Fruit fly (Drosophila melanogaster): ENCODE results near the gene mtd.

The mtd gene

DNA sequence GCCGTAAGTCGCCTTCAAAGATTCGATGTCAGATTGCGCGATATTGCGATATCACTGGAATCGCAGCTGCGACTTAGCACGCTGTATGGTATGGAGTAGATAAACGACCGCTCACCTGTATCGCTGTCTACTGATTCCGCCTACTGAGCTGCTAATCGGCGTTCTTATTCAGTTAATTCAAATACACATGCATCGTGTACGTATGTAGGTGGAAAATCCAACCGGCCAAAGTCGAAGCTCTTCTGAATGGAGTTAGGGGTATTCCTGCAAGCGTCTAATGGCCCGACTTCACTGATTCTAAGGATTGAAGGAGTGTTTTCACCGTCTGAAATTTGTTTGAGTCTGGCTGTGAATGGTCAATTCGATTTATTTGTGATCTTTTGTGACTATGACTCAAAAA is 127.1 kb downstream of the mtd start, which contains the start of gene CG2604:
Gene CG2604 (minus strand): TSS at position 231 of the 400 bp plus-strand sequence.
- TF ChIP-seq CG9139 (GFP tag; optimal IDR thresholded peaks at IDR 0.05): no peak
- TF ChIP-seq CG16779 (tag; optimal IDR thresholded peaks at IDR 0.05): no peak
- TF ChIP-seq CG1621 (tag; optimal IDR thresholded peaks at IDR 0.05): peak; percentile 31
- peak in 1 of 2 experiments; percentile 72 for TF ChIP-seq ss (GFP tag; optimal IDR thresholded peaks at IDR 0.05)
- peak; percentile 67 for TF ChIP-seq dac (GFP tag; optimal IDR thresholded peaks at IDR 0.05)
- peak; percentile 9 for TF ChIP-seq Ets96B (tag; optimal IDR thresholded peaks at IDR 0.05)
- no peak for TF ChIP-seq CG8119 (GFP tag; IDR thresholded peaks at IDR 0.05)
- peak; percentile 29 for TF ChIP-seq esn (GFP tag; optimal IDR thresholded peaks at IDR 0.05)
- peak; percentile 56 for TF ChIP-seq CG6808 (GFP tag; optimal IDR thresholded peaks at IDR 0.05)
- peak; percentile 33 for TF ChIP-seq Sox14 (GFP tag; optimal IDR thresholded peaks at IDR 0.05)
- TF ChIP-seq CG6854 (GFP tag; optimal IDR thresholded peaks at IDR 0.05): peak; percentile 64
- peak; percentile 38 for TF ChIP-seq CG3032 (tag; optimal IDR thresholded peaks at IDR 0.05)
- peak; percentile 1 for TF ChIP-seq lz (GFP tag; optimal IDR thresholded peaks at IDR 0.05)
- TF ChIP-seq pdm3 (GFP tag; optimal IDR thresholded peaks at IDR 0.05): no peak
- no peak for TF ChIP-seq CG32006 (GFP tag; optimal IDR thresholded peaks at IDR 0.05)
- peak in 1 of 2 experiments; percentile 3 for TF ChIP-seq salr (GFP tag; optimal IDR thresholded peaks at IDR 0.05)
- peak; percentile 23 for TF ChIP-seq CG31627 (GFP tag; optimal IDR thresholded peaks at IDR 0.05)
- no peak for TF ChIP-seq fd85E (GFP tag; optimal IDR thresholded peaks at IDR 0.05)
- peak; percentile 68 for TF ChIP-seq Eip78C (GFP tag)
